Worm (Caenorhabditis elegans): Measurements from ENCODE around the gene Y37D8A.4.

DNA sequence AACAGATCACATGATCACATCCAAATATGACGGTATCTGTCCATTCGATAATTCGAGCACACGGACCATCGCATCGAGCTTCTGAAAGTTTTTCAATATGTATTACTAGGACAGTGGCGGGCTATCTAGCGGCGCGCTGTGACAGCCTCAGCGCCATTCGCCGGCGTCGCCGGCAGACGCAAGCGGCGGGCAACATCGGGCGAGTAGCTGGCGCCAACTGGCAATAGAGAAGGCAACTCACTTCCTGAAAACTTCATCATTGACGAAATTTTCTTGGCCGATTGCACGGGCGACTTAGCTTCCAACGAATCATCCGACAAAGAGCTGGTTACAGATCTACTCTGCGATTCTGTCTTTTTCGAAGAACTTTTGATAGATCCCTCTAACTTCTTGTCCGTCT, 50.5 kb downstream of the Y37D8A.4 start:
- TF ChIP-seq ama-1 (optimal IDR thresholded peaks at IDR 0.05), result no peak
- TF ChIP-seq F13C5.2 (tag; optimal IDR thresholded peaks at IDR 0.05), result no peak
- no peak for TF ChIP-seq aly-1 (tag; optimal IDR thresholded peaks at IDR 0.05)
- no peak for TF ChIP-seq ceh-13 (GFP tag; optimal IDR thresholded peaks at IDR 0.05)
- no peak for TF ChIP-seq flt-1 (GFP tag; IDR thresholded peaks at IDR 0.05)
- TF ChIP-seq hmg-4 (GFP tag; optimal IDR thresholded peaks at IDR 0.05), result no peak
- TF ChIP-seq sea-1 (GFP tag; conservative IDR thresholded peaks at IDR 0.05), result no peak
- no peak for TF ChIP-seq tbx-37 (GFP tag; conservative IDR thresholded peaks at IDR 0.05)
- no peak for TF ChIP-seq tbx-11 (GFP tag; IDR thresholded peaks at IDR 0.05)
- no peak for TF ChIP-seq hnd-1 (tag; optimal IDR thresholded peaks at IDR 0.05)
- no peak for TF ChIP-seq hmbx-1 (tag; optimal IDR thresholded peaks at IDR 0.05)
- no peak for TF ChIP-seq ets-7 (tag; optimal IDR thresholded peaks at IDR 0.05)
- TF ChIP-seq B0310.2 (tag; optimal IDR thresholded peaks at IDR 0.05), result no peak
- no peak for TF ChIP-seq pes-1 (GFP tag; IDR thresholded peaks at IDR 0.05)

Measured in whole organism, early embryonic.